Worm (Caenorhabditis elegans) whole organism, L3 larva: Measurements from ENCODE around the gene F47B8.5.

Experiments
- R02D3.7 ChIP-seq: fragments of 150-350 bp; optimal IDR thresholded peaks from 2 replicates; lab custom pipeline; 2014; ENCODE audit warnings: missing biosample characterization, missing genetic modification characterization
- ZK546.5 ChIP-seq: sonication (generic microtip); optimal IDR thresholded peaks from 2 replicates; lab custom pipeline; 2017; ENCODE audit warnings: missing biosample characterization, missing genetic modification characterization
- aly-2 ChIP-seq: fragments of 150-350 bp; optimal IDR thresholded peaks from 2 replicates; lab custom pipeline; 2014; ENCODE audit warnings: missing biosample characterization, missing genetic modification characterization
- ama-1 ChIP-seq: fragments of 150-350 bp; optimal IDR thresholded peaks from 2 replicates; lab custom pipeline; 2018
- ceh-16 ChIP-seq: sonication (generic microtip); optimal IDR thresholded peaks from 2 replicates; lab custom pipeline; 2017; ENCODE audit warnings: missing biosample characterization, missing genetic modification characterization
- ceh-28 ChIP-seq: fragments of 150-350 bp; optimal IDR thresholded peaks from 2 replicates; lab custom pipeline; 2014; ENCODE audit warnings: missing biosample characterization, missing genetic modification reagents, missing genetic modification characterization
- ceh-82 ChIP-seq: fragments of 150-350 bp; optimal IDR thresholded peaks from 2 replicates; lab custom pipeline; 2014; ENCODE audit warnings: missing biosample characterization, missing genetic modification characterization
- ceh-9 ChIP-seq: sonication (generic microtip); optimal IDR thresholded peaks from 2 replicates; lab custom pipeline; 2018; ENCODE audit warnings: missing biosample characterization, missing genetic modification characterization
- daf-12 ChIP-seq: fragments of 150-350 bp; optimal IDR thresholded peaks from 2 replicates; lab custom pipeline; 2014; ENCODE audit warnings: missing biosample characterization, missing genetic modification reagents, missing genetic modification characterization
- egl-27 ChIP-seq: sonication (generic microtip); optimal IDR thresholded peaks from 4 replicates; lab custom pipeline; 2017; ENCODE audit warnings: missing biosample characterization, missing genetic modification reagents, missing genetic modification characterization
- egl-5 ChIP-seq: fragments of 150-350 bp; optimal IDR thresholded peaks from 2 replicates; lab custom pipeline; 2017; ENCODE audit warnings: missing biosample characterization, missing genetic modification reagents, missing genetic modification characterization, inconsistent platforms
- elt-1 ChIP-seq: fragments of 150-350 bp; optimal IDR thresholded peaks from 2 replicates; lab custom pipeline; 2014; ENCODE audit warnings: missing biosample characterization, missing genetic modification characterization
- elt-2 ChIP-seq: sonication (generic microtip); optimal IDR thresholded peaks from 2 replicates; lab custom pipeline; 2016; ENCODE audit warnings: missing genetic modification reagents, mild to moderate bottlenecking, missing genetic modification characterization, missing compliant biosample characterization
- elt-3 ChIP-seq, 3 experiments: fragments of 150-350 bp in 1 of 3; sonication (generic microtip) in 2 of 3; optimal IDR thresholded peaks; 2 replicates in 2 of 3; 4 replicates in 1 of 3; lab custom pipeline; 2014 to 2017; ENCODE audit warnings: missing biosample characterization in 3 of 3, missing genetic modification characterization in 3 of 3
- eor-1 ChIP-seq, 2 experiments: fragments of 150-350 bp; optimal IDR thresholded peaks; 2 replicates each; lab custom pipeline; 2014 to 2018; ENCODE audit warnings: missing biosample characterization in 2 of 2, missing genetic modification characterization in 2 of 2
- fkh-10 ChIP-seq: sonication (generic microtip); optimal IDR thresholded peaks from 2 replicates; lab custom pipeline; 2017; ENCODE audit warnings: missing biosample characterization, missing genetic modification reagents, missing genetic modification characterization
- fkh-2 ChIP-seq: fragments of 150-350 bp; optimal IDR thresholded peaks from 2 replicates; lab custom pipeline; 2014; ENCODE audit warnings: missing biosample characterization, missing genetic modification reagents, missing genetic modification characterization
- fos-1 ChIP-seq: fragments of 150-350 bp; optimal IDR thresholded peaks from 2 replicates; lab custom pipeline; 2014; ENCODE audit warnings: missing biosample characterization, missing genetic modification characterization
- hmg-11 ChIP-seq: sonication (generic microtip); optimal IDR thresholded peaks from 2 replicates; lab custom pipeline; 2016; ENCODE audit warnings: missing genetic modification characterization, missing compliant biosample characterization
- jun-1 ChIP-seq: fragments of 150-350 bp; optimal IDR thresholded peaks from 2 replicates; lab custom pipeline; 2014; ENCODE audit warnings: missing biosample characterization, missing genetic modification reagents, missing genetic modification characterization
- lin-15B ChIP-seq: fragments of 150-350 bp; optimal IDR thresholded peaks from 2 replicates; lab custom pipeline; 2014; ENCODE audit warnings: missing biosample characterization, missing genetic modification characterization
- lin-39 ChIP-seq: fragments of 150-350 bp; optimal IDR thresholded peaks from 2 replicates; lab custom pipeline; 2018; ENCODE audit warnings: missing biosample characterization, missing genetic modification reagents, missing genetic modification characterization
- lsy-12 ChIP-seq: sonication (generic microtip); optimal IDR thresholded peaks from 2 replicates; lab custom pipeline; 2016; ENCODE audit warnings: mild to moderate bottlenecking, missing genetic modification characterization, missing compliant biosample characterization
- mdl-1 ChIP-seq: fragments of 150-350 bp; optimal IDR thresholded peaks from 2 replicates; lab custom pipeline; 2014; ENCODE audit warnings: missing biosample characterization, missing genetic modification characterization
- mml-1 ChIP-seq: fragments of 150-350 bp; sonication (generic microtip); optimal IDR thresholded peaks from 3 replicates; lab custom pipeline; 2014; ENCODE audit warnings: missing biosample characterization, missing genetic modification characterization
- nfya-1 ChIP-seq: sonication (generic microtip); optimal IDR thresholded peaks from 2 replicates; lab custom pipeline; 2017; ENCODE audit warnings: missing genetic modification characterization, mild to moderate bottlenecking, missing compliant biosample characterization, antibody characterized with exemption, moderate library complexity; ENCODE audit not compliant: insufficient read depth
- nhr-11 ChIP-seq: fragments of 150-350 bp; optimal IDR thresholded peaks from 2 replicates; lab custom pipeline; 2014; ENCODE audit warnings: missing biosample characterization, missing genetic modification characterization
- nhr-12 ChIP-seq: fragments of 150-350 bp; optimal IDR thresholded peaks from 2 replicates; lab custom pipeline; 2014; ENCODE audit warnings: missing biosample characterization, missing genetic modification characterization
- nhr-23 ChIP-seq: fragments of 150-350 bp; optimal IDR thresholded peaks from 2 replicates; lab custom pipeline; 2014; ENCODE audit warnings: missing biosample characterization, missing genetic modification reagents, missing genetic modification characterization
- nhr-237 ChIP-seq: fragments of 150-350 bp; optimal IDR thresholded peaks from 2 replicates; lab custom pipeline; 2014; ENCODE audit warnings: missing biosample characterization, missing genetic modification characterization
- nhr-25 ChIP-seq: sonication (generic microtip); optimal IDR thresholded peaks from 2 replicates; lab custom pipeline; 2017; ENCODE audit warnings: missing biosample characterization, missing genetic modification characterization
- nhr-28 ChIP-seq: fragments of 150-350 bp; optimal IDR thresholded peaks from 2 replicates; lab custom pipeline; 2014; ENCODE audit warnings: missing biosample characterization, missing genetic modification characterization
- nhr-43 ChIP-seq: sonication (generic microtip); optimal IDR thresholded peaks from 2 replicates; lab custom pipeline; 2016; ENCODE audit warnings: mild to moderate bottlenecking, missing genetic modification characterization, missing compliant biosample characterization; ENCODE audit not compliant: poor library complexity, severe bottlenecking
- nhr-67 ChIP-seq: fragments of 150-350 bp; optimal IDR thresholded peaks from 2 replicates; lab custom pipeline; 2014; ENCODE audit warnings: missing biosample characterization, missing genetic modification characterization
- nhr-76 ChIP-seq: fragments of 150-350 bp; sonication (generic microtip); optimal IDR thresholded peaks from 5 replicates; lab custom pipeline; 2014; ENCODE audit warnings: missing biosample characterization, missing genetic modification characterization
- nhr-77 ChIP-seq: fragments of 150-350 bp; optimal IDR thresholded peaks from 2 replicates; lab custom pipeline; 2014; ENCODE audit warnings: missing biosample characterization, missing genetic modification characterization
- pha-4 ChIP-seq: fragments of 150-350 bp; optimal IDR thresholded peaks from 2 replicates; lab custom pipeline; 2014; ENCODE audit warnings: missing biosample characterization, missing genetic modification reagents, missing genetic modification characterization
- pqm-1 ChIP-seq: fragments of 150-350 bp; optimal IDR thresholded peaks from 2 replicates; lab custom pipeline; 2017; ENCODE audit warnings: missing biosample characterization, missing genetic modification characterization, inconsistent platforms
- sea-2 ChIP-seq: fragments of 150-350 bp; sonication (generic microtip); optimal IDR thresholded peaks from 4 replicates; lab custom pipeline; 2014; ENCODE audit warnings: missing biosample characterization, missing genetic modification reagents, missing genetic modification characterization
- skn-1 ChIP-seq: fragments of 150-350 bp; optimal IDR thresholded peaks from 2 replicates; lab custom pipeline; 2014; ENCODE audit warnings: missing biosample characterization, missing genetic modification characterization
- snpc-4 ChIP-seq: fragments of 150-350 bp; optimal IDR thresholded peaks from 2 replicates; lab custom pipeline; 2014; ENCODE audit warnings: missing biosample characterization, missing genetic modification characterization
- tbx-2 ChIP-seq: sonication (generic microtip); optimal IDR thresholded peaks from 2 replicates; lab custom pipeline; 2016; ENCODE audit warnings: mild to moderate bottlenecking, missing genetic modification characterization, missing compliant biosample characterization
- unc-39 ChIP-seq: sonication (generic microtip); optimal IDR thresholded peaks from 4 replicates; lab custom pipeline; 2017; ENCODE audit warnings: missing biosample characterization, missing genetic modification characterization
- unc-62 ChIP-seq: fragments of 150-350 bp; sonication (generic microtip); optimal IDR thresholded peaks from 4 replicates; lab custom pipeline; 2014; ENCODE audit warnings: missing biosample characterization, missing genetic modification reagents, missing genetic modification characterization
- zag-1 ChIP-seq: fragments of 150-350 bp; optimal IDR thresholded peaks from 2 replicates; lab custom pipeline; 2014; ENCODE audit warnings: missing biosample characterization, missing genetic modification characterization
- ztf-11 ChIP-seq: fragments of 150-350 bp; optimal IDR thresholded peaks from 2 replicates; lab custom pipeline; 2014; ENCODE audit warnings: missing biosample characterization, missing genetic modification characterization
- ztf-4 ChIP-seq: fragments of 150-350 bp; optimal IDR thresholded peaks from 2 replicates; lab custom pipeline; 2014; ENCODE audit warnings: missing biosample characterization, missing genetic modification characterization

Gene F47B8.5

DNA sequence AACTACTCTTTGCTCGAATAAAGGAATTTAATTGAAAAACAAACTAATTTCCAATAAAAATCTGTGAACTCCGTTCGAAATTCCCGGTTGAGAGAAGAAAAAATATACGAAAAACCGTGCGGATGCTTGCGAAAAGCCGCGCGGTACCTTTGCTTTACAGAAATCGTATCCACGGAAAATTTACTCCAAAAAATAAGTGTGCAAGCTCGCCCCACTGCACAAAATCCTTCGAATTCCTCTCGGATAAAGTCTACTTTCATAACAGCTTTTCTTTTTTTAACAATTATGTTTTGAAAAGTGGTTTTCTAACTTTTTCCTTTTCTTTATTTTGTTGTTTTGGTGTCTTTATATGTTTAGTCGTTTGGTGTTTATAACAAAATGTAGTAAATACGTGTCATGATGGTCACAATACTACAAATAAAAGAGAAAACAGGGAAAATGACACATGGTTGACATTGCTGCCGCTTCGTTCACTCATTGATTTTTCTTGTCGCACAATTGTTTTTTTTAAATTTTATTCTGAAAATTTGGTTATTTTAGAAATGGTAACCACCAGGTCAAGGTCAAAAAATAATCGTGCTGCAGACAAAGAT lies 19.7 kb upstream of the F47B8.5 start, which contains the start of gene cept-2:
TSS of gene cept-2 (plus strand) at position 533 of the 593 bp plus-strand sequence.
- TF ChIP-seq ZK546.5 = no peak
- TF ChIP-seq nhr-76 (tag; lab: Kevin White, UChicago) = no peak
- no peak for TF ChIP-seq nhr-67 (tag; lab: Kevin White, UChicago)
- TF ChIP-seq nhr-23 = peak; percentile 97
- TF ChIP-seq fkh-2 (tag; lab: Kevin White, UChicago) = no peak
- TF ChIP-seq pha-4 (tag; lab: Kevin White, UChicago) = peak; percentile 95
- peak; percentile 63 for TF ChIP-seq unc-62 (GFP tag; lab: Kevin White, UChicago)
- TF ChIP-seq nhr-43 (tag; lab: Kevin White, UChicago) = peak; percentile 93
- TF ChIP-seq ceh-9 (tag; lab: Kevin White, UChicago) = no peak
- peak; percentile 75 for TF ChIP-seq tbx-2 (tag; lab: Kevin White, UChicago)
- TF ChIP-seq daf-12 = peak; percentile 55
- no peak for TF ChIP-seq egl-27
- TF ChIP-seq nhr-11 (tag; lab: Kevin White, UChicago) = peak; percentile 68
- no peak for TF ChIP-seq zag-1 (tag; lab: Kevin White, UChicago)
- TF ChIP-seq nfya-1 (tag; lab: Kevin White, UChicago) = peak; percentile 95
- TF ChIP-seq jun-1 (tag; lab: Kevin White, UChicago) = peak; percentile 78
- TF ChIP-seq skn-1 (tag; lab: Kevin White, UChicago) = peak; percentile 56
- no peak for TF ChIP-seq unc-39 (tag; lab: Kevin White, UChicago)
- TF ChIP-seq ceh-16 (tag; lab: Kevin White, UChicago) = no peak
- peak; percentile 62 for TF ChIP-seq elt-1
- no peak for TF ChIP-seq eor-1 (tag; optimal IDR thresholded peaks at IDR 0.05; lab: Kevin White, UChicago)
- no peak for TF ChIP-seq sea-2
- TF ChIP-seq mdl-1 = peak; percentile 34
- no peak for TF ChIP-seq elt-3 (tag; optimal IDR thresholded peaks at IDR 0.05; lab: Kevin White, UChicago)
- TF ChIP-seq mml-1 (tag; lab: Kevin White, UChicago) = no peak
- no peak for TF ChIP-seq nhr-12 (tag; lab: Kevin White, UChicago)
- peak; percentile 82 for TF ChIP-seq ceh-82 (tag; lab: Kevin White, UChicago)
- peak; percentile 93 for TF ChIP-seq egl-5 (tag; lab: Kevin White, UChicago)
- TF ChIP-seq nhr-25 = peak; percentile 83
- TF ChIP-seq hmg-11 = no peak
- peak; percentile 76 for TF ChIP-seq fkh-10 (GFP tag; lab: Kevin White, UChicago)
- no peak for TF ChIP-seq ztf-4 (tag; lab: Kevin White, UChicago)
- peak; percentile 92 for TF ChIP-seq snpc-4 (tag; lab: Kevin White, UChicago)
- TF ChIP-seq aly-2 (tag; lab: Kevin White, UChicago) = no peak
- TF ChIP-seq lsy-12 (tag; lab: Kevin White, UChicago) = peak; percentile 82
- TF ChIP-seq ama-1 (lab: Kevin White, UChicago) = no peak
- TF ChIP-seq fos-1 (tag; lab: Kevin White, UChicago) = peak; percentile 30
- peak; percentile 85 for TF ChIP-seq R02D3.7 (tag; lab: Kevin White, UChicago)
- peak; percentile 76 for TF ChIP-seq ceh-28 (tag; lab: Kevin White, UChicago)
- TF ChIP-seq elt-2 (tag; lab: Kevin White, UChicago) = no peak
- TF ChIP-seq ztf-11 = no peak
- no peak for TF ChIP-seq nhr-237 (tag; lab: Kevin White, UChicago)
- no peak for TF ChIP-seq nhr-28
- TF ChIP-seq lin-39 (tag; lab: Kevin White, UChicago) = peak; percentile 88
- TF ChIP-seq pqm-1 = peak; percentile 20
- TF ChIP-seq nhr-77 (tag; lab: Kevin White, UChicago) = peak; percentile 78
- peak; percentile 66 for TF ChIP-seq lin-15B (tag; lab: Kevin White, UChicago)
